Fruit fly (Drosophila melanogaster): ENCODE measurements around the gene phu.

The phu gene

DNA sequence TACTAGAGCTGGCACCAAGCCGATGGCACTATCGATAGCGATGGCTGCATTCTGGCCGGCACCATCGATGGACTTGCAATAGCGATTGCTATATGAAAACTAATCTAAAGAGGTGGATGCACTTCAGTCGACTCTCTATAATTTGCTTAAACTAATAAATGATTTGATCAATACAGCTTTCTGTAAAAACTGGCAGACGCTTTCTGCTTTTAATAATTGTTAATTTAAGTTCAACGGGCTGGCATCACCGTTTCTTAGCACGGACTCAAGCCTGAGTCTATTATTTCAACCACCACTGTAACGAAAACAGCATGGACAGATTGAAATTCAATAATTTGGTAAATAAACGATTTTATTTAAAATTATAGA is 18.4 kb downstream of the phu start, which contains the start of the genes Ras85D and Rlb1 (continued):
- TF ChIP-seq CG34224 (GFP tag; IDR thresholded peaks at IDR 0.05; ENCODE audit: partially characterized antibody) (no peak), Sox100B (GFP tag; optimal IDR thresholded peaks at IDR 0.05) (no peak), wek (GFP tag; optimal IDR thresholded peaks at IDR 0.05) (no peak), esg (GFP tag; conservative IDR thresholded peaks at IDR 0.05) (no peak), pb (GFP tag; optimal IDR thresholded peaks at IDR 0.05) (peak; percentile 62), Fer3 (tag; optimal IDR thresholded peaks at IDR 0.05) (peak; percentile 76), sug (tag; optimal IDR thresholded peaks at IDR 0.05) (peak; percentile 84), CHES-1-like (GFP tag; optimal IDR thresholded peaks at IDR 0.05) (peak; percentile 81), CG4707 (GFP tag; optimal IDR thresholded peaks at IDR 0.05) (no peak), MESR4 (GFP tag; optimal IDR thresholded peaks at IDR 0.05) (no peak), CG15269 (tag; optimal IDR thresholded peaks at IDR 0.05) (peak; percentile 64), vvl (GFP tag; IDR thresholded peaks at IDR 0.05) (no peak), Eip74EF (GFP tag; optimal IDR thresholded peaks at IDR 0.05) (no peak), ro (GFP tag; IDR thresholded peaks at IDR 0.05) (no peak), CG10321 (GFP tag; IDR thresholded peaks at IDR 0.05) (no peak), Nf-YA (GFP tag; IDR thresholded peaks at IDR 0.05) (no peak), CoRest (tag; optimal IDR thresholded peaks at IDR 0.05) (peak; percentile 79), CG8388 (GFP tag; optimal IDR thresholded peaks at IDR 0.05) (peak; percentile 29), Meics (GFP tag; optimal IDR thresholded peaks at IDR 0.05) (peak; percentile 63), kah (GFP tag; optimal IDR thresholded peaks at IDR 0.05) (no peak), CG6689 (GFP tag; IDR thresholded peaks at IDR 0.05) (no peak), CG8765 (GFP tag; IDR thresholded peaks at IDR 0.05) (no peak), CG9797 (GFP tag; optimal IDR thresholded peaks at IDR 0.05) (peak; percentile 36), ssp (GFP tag; IDR thresholded peaks at IDR 0.05) (no peak), Hmx (GFP tag; optimal IDR thresholded peaks at IDR 0.05) (peak; percentile 47), CG7963 (GFP tag; IDR thresholded peaks at IDR 0.05; ENCODE audit: partially characterized antibody) (no peak), HLH54F (GFP tag; optimal IDR thresholded peaks at IDR 0.05) (peak; percentile 83), Poxn (GFP tag; IDR thresholded peaks at IDR 0.05) (no peak), pnt (GFP tag; optimal IDR thresholded peaks at IDR 0.05) (peak; percentile 70), CG10565 (GFP tag; optimal IDR thresholded peaks at IDR 0.05) (peak; percentile 1), CG18262 (tag; optimal IDR thresholded peaks at IDR 0.05) (peak; percentile 55), Nf-YC (tag; optimal IDR thresholded peaks at IDR 0.05) (peak; percentile 77), CG33557 (GFP tag; optimal IDR thresholded peaks at IDR 0.05) (peak; percentile 40), lov (optimal IDR thresholded peaks at IDR 0.05) (no peak), lov (GFP tag; IDR thresholded peaks at IDR 0.05) (no peak), CG2712 (tag; optimal IDR thresholded peaks at IDR 0.05) (peak; percentile 71), CG8359 (GFP tag; optimal IDR thresholded peaks at IDR 0.05; ENCODE audit: borderline replicate concordance) (no peak), Oaz (GFP tag; IDR thresholded peaks at IDR 0.05) (no peak), bab2 (GFP tag; optimal IDR thresholded peaks at IDR 0.05) (peak; percentile 87), HHEX (GFP tag; optimal IDR thresholded peaks at IDR 0.05) (peak; percentile 60), jigr1 (GFP tag; IDR thresholded peaks at IDR 0.05) (no peak), CG9609 (GFP tag; optimal IDR thresholded peaks at IDR 0.05) (peak; percentile 83), CG3847 (GFP tag; IDR thresholded peaks at IDR 0.05) (no peak), aop (GFP tag; IDR thresholded peaks at IDR 0.05) (no peak), CG4328 (GFP tag; optimal IDR thresholded peaks at IDR 0.05) (peak; percentile 56), Atf-2 (GFP tag; optimal IDR thresholded peaks at IDR 0.05) (peak; percentile 74), Hr3 (GFP tag; optimal IDR thresholded peaks at IDR 0.05) (peak; percentile 74), bbx (GFP tag; IDR thresholded peaks at IDR 0.05; ENCODE audit: partially characterized antibody) (no peak), MTF-1 (GFP tag; optimal IDR thresholded peaks at IDR 0.05; ENCODE audit: borderline replicate concordance) (no peak), tx (GFP tag; optimal IDR thresholded peaks at IDR 0.05) (peak; percentile 77), Awh (GFP tag; IDR thresholded peaks at IDR 0.05) (no peak), ab (GFP tag; optimal IDR thresholded peaks at IDR 0.05) (no peak)
